Worm (Caenorhabditis elegans): ENCODE results near the gene F47F2.3.

DNA sequence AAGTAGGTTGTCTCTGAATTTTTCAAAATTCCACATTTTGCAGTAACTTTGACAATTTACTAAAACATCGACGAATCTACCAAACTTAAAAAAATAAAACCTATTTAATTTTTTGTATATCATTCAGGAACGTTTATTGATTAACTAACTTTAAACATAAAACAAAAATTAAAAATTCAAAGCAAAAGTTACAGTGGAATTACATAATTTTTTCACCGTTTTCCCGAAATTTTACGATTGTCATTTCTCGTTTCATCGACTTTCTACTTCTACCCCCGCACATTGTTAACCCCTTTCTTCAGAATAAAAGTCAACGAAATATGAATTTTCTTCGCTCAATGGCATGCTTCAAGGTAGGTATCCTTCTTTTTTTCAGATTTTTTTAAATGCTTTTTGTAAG, 17.2 kb downstream of the F47F2.3 start, which contains the start of gene F47F2.1:
- TF ChIP-seq ceh-82 (tag; optimal IDR thresholded peaks at IDR 0.05), result no peak
- TF ChIP-seq ztf-11 (tag; optimal IDR thresholded peaks at IDR 0.05), result no peak
- TF ChIP-seq mxl-3 (GFP tag; optimal IDR thresholded peaks at IDR 0.05), result no peak
- no peak for TF ChIP-seq pha-4 (GFP tag; IDR thresholded peaks at IDR 0.05)
- TF ChIP-seq pha-4 (tag; optimal IDR thresholded peaks at IDR 0.05), result no peak
- no peak for TF ChIP-seq nhr-77 (tag; optimal IDR thresholded peaks at IDR 0.05)

Measured in whole organism, L4 larva.